Worm (Caenorhabditis elegans): ENCODE data around the gene F54H12.7.

- TF ChIP-seq mep-1 (tag; optimal IDR thresholded peaks at IDR 0.05) (no peak), pha-4 (GFP tag; IDR thresholded peaks at IDR 0.05) (no peak), pha-4 (tag; optimal IDR thresholded peaks at IDR 0.05) (no peak), hlh-30 (tag; optimal IDR thresholded peaks at IDR 0.05; ENCODE audit: insufficient read depth) (no peak), snpc-4 (tag; optimal IDR thresholded peaks at IDR 0.05) (no peak), spr-1 (tag; optimal IDR thresholded peaks at IDR 0.05) (no peak), T26A8.4 (GFP tag; IDR thresholded peaks at IDR 0.05) (no peak), nhr-10 (tag; optimal IDR thresholded peaks at IDR 0.05) (no peak), nhr-25 (tag; optimal IDR thresholded peaks at IDR 0.05; ENCODE audit: borderline replicate concordance, insufficient read depth) (no peak), ztf-11 (tag; optimal IDR thresholded peaks at IDR 0.05) (no peak), mdt-29 (GFP tag; IDR thresholded peaks at IDR 0.05) (no peak), hif-1 (tag; optimal IDR thresholded peaks at IDR 0.05) (no peak), unc-62 (GFP tag; optimal IDR thresholded peaks at IDR 0.05 in 1 of 2) (no peak), unc-62 (tag; optimal IDR thresholded peaks at IDR 0.05) (no peak), jun-1 (tag; optimal IDR thresholded peaks at IDR 0.05) (no peak)
These were observed 27.2 kb downstream of the F54H12.7 start, which contains the start of gene npr-17 for ce11 chrIII:7996353-7996752.

Measured in whole organism, L4 larva.